Worm (Caenorhabditis elegans) whole organism, late embryonic: ENCODE results near the gene ets-5.
A peak's percentile ranks its signal among the peaks of the same experiment; 100 is the strongest.

Source experiments
- C08G9.2 ChIP-seq: sonication (generic microtip); optimal IDR thresholded peaks from 2 replicates; lab custom pipeline; 2016; ENCODE audit warnings: mild to moderate bottlenecking, missing genetic modification characterization, moderate library complexity, missing compliant biosample characterization
- C38D4.7 ChIP-seq: fragments of 200-800 bp; sonication (Bioruptor generic); optimal IDR thresholded peaks from 2 replicates; lab custom pipeline; 2018; ENCODE audit warnings: mild to moderate bottlenecking, missing genetic modification characterization, moderate library complexity, missing compliant biosample characterization
- F13H6.1 ChIP-seq: sonication (generic microtip); optimal IDR thresholded peaks from 2 replicates; lab custom pipeline; 2016; ENCODE audit warnings: missing genetic modification characterization, missing compliant biosample characterization
- K02D7.2 ChIP-seq: sonication (generic microtip); optimal IDR thresholded peaks from 2 replicates; lab custom pipeline; 2017; ENCODE audit warnings: mild to moderate bottlenecking, missing genetic modification characterization, missing compliant biosample characterization
- Y22D7AL.16 ChIP-seq: sonication (generic microtip); optimal IDR thresholded peaks from 2 replicates; lab custom pipeline; 2016; ENCODE audit warnings: missing genetic modification characterization, missing compliant biosample characterization
- ceh-19 ChIP-seq: fragments of 200-800 bp; sonication (Bioruptor generic); optimal IDR thresholded peaks from 2 replicates; lab custom pipeline; 2018; ENCODE audit warnings: mild to moderate bottlenecking, missing genetic modification characterization, missing compliant biosample characterization
- ceh-24 ChIP-seq: sonication (generic microtip); optimal IDR thresholded peaks from 2 replicates; lab custom pipeline; 2016; ENCODE audit warnings: mild to moderate bottlenecking, missing genetic modification characterization, missing compliant biosample characterization
- ceh-34 ChIP-seq: sonication (generic microtip); optimal IDR thresholded peaks from 2 replicates; lab custom pipeline; 2016; ENCODE audit warnings: mild to moderate bottlenecking, missing genetic modification characterization, missing compliant biosample characterization
- ceh-48 ChIP-seq: sonication (generic microtip); optimal IDR thresholded peaks from 2 replicates; lab custom pipeline; 2016; ENCODE audit warnings: missing genetic modification characterization, inconsistent platforms, missing compliant biosample characterization
- ceh-6 ChIP-seq: fragments of 200-800 bp; sonication (Bioruptor generic); optimal IDR thresholded peaks from 2 replicates; lab custom pipeline; 2018; ENCODE audit warnings: mild to moderate bottlenecking, missing genetic modification characterization, missing compliant biosample characterization
- ceh-9 ChIP-seq: sonication (generic microtip); optimal IDR thresholded peaks from 2 replicates; lab custom pipeline; 2016; ENCODE audit warnings: mild to moderate bottlenecking, missing genetic modification characterization, inconsistent platforms, missing compliant biosample characterization
- che-1 ChIP-seq: sonication (generic microtip); optimal IDR thresholded peaks from 2 replicates; lab custom pipeline; 2016; ENCODE audit warnings: mild to moderate bottlenecking, missing genetic modification characterization, missing compliant biosample characterization
- dmd-4 ChIP-seq: sonication (generic microtip); optimal IDR thresholded peaks from 2 replicates; lab custom pipeline; 2016; ENCODE audit warnings: borderline replicate concordance, missing genetic modification characterization, missing compliant biosample characterization
- elt-2 ChIP-seq: sonication (generic microtip); optimal IDR thresholded peaks from 2 replicates; lab custom pipeline; 2016; ENCODE audit warnings: missing genetic modification reagents, missing genetic modification characterization, missing compliant biosample characterization
- elt-4 ChIP-seq: sonication (generic microtip); optimal IDR thresholded peaks from 2 replicates; lab custom pipeline; 2016; ENCODE audit warnings: missing genetic modification characterization, missing compliant biosample characterization
- ets-4 ChIP-seq: sonication (generic microtip); optimal IDR thresholded peaks from 2 replicates; lab custom pipeline; 2016; ENCODE audit warnings: missing genetic modification characterization, missing compliant biosample characterization
- eyg-1 ChIP-seq: sonication (generic microtip); optimal IDR thresholded peaks from 2 replicates; lab custom pipeline; 2016; ENCODE audit warnings: missing genotype, missing genetic modification characterization, missing compliant biosample characterization
- fax-1 ChIP-seq: sonication (generic microtip); optimal IDR thresholded peaks from 2 replicates; lab custom pipeline; 2016; ENCODE audit warnings: missing genotype, missing genetic modification characterization, missing compliant biosample characterization
- fkh-6 ChIP-seq: sonication (generic microtip); optimal IDR thresholded peaks from 2 replicates; lab custom pipeline; 2016; ENCODE audit warnings: missing genetic modification characterization, missing compliant biosample characterization
- gmeb-2 ChIP-seq: sonication (generic microtip); optimal IDR thresholded peaks from 2 replicates; lab custom pipeline; 2016; ENCODE audit warnings: missing genetic modification characterization, inconsistent platforms, missing compliant biosample characterization
- hlh-13 ChIP-seq: fragments of 200-800 bp; sonication (Bioruptor generic); optimal IDR thresholded peaks from 2 replicates; lab custom pipeline; 2018; ENCODE audit warnings: mild to moderate bottlenecking, missing genetic modification characterization, missing compliant biosample characterization
- hlh-6 ChIP-seq: sonication (generic microtip); optimal IDR thresholded peaks from 2 replicates; lab custom pipeline; 2016; ENCODE audit warnings: missing genotype, missing genetic modification characterization, missing compliant biosample characterization
- hlh-8 ChIP-seq: sonication (generic microtip); optimal IDR thresholded peaks from 2 replicates; lab custom pipeline; 2016; ENCODE audit warnings: missing genotype, missing genetic modification characterization, missing compliant biosample characterization
- lim-6 ChIP-seq: sonication (generic microtip); optimal IDR thresholded peaks from 2 replicates; lab custom pipeline; 2016; ENCODE audit warnings: missing genetic modification characterization, missing compliant biosample characterization
- lin-11 ChIP-seq: fragments of 200-800 bp; sonication (Bioruptor generic); optimal IDR thresholded peaks from 2 replicates; lab custom pipeline; 2018; ENCODE audit warnings: mild to moderate bottlenecking, missing genetic modification characterization, missing compliant biosample characterization
- madf-2 ChIP-seq: sonication (generic microtip); optimal IDR thresholded peaks from 2 replicates; lab custom pipeline; 2017; ENCODE audit warnings: missing genetic modification characterization, missing compliant biosample characterization
- mec-3 ChIP-seq: sonication (generic microtip); optimal IDR thresholded peaks from 2 replicates; lab custom pipeline; 2016; ENCODE audit warnings: borderline replicate concordance, missing genetic modification characterization, missing compliant biosample characterization
- npax-4 ChIP-seq: sonication (generic microtip); optimal IDR thresholded peaks from 2 replicates; lab custom pipeline; 2016; ENCODE audit warnings: missing genetic modification characterization, missing compliant biosample characterization
- odd-2 ChIP-seq: sonication (generic microtip); optimal IDR thresholded peaks from 2 replicates; lab custom pipeline; 2017; ENCODE audit warnings: antibody characterized with exemption, mild to moderate bottlenecking, missing genetic modification characterization, missing compliant biosample characterization
- pag-3 ChIP-seq: sonication (generic microtip); optimal IDR thresholded peaks from 2 replicates; lab custom pipeline; 2016; ENCODE audit warnings: missing compliant biosample characterization, missing genetic modification characterization, borderline replicate concordance
- pat-9 ChIP-seq: fragments of 200-800 bp; sonication (Bioruptor generic); optimal IDR thresholded peaks from 2 replicates; lab custom pipeline; 2018; ENCODE audit warnings: mild to moderate bottlenecking, missing genetic modification characterization, moderate library complexity, missing compliant biosample characterization
- pha-4 ChIP-seq: fragments of 150-350 bp; optimal IDR thresholded peaks from 2 replicates; lab custom pipeline; 2018; ENCODE audit warnings: missing biosample characterization, missing genetic modification reagents, missing genetic modification characterization
- pqm-1 ChIP-seq: sonication (generic microtip); optimal IDR thresholded peaks from 2 replicates; lab custom pipeline; 2016; ENCODE audit warnings: missing genetic modification characterization, missing compliant biosample characterization
- pros-1 ChIP-seq: fragments of 150-350 bp; optimal IDR thresholded peaks from 2 replicates; lab custom pipeline; 2014; ENCODE audit warnings: missing biosample characterization, missing genetic modification reagents, missing genetic modification characterization
- ref-2 ChIP-seq: sonication (generic microtip); optimal IDR thresholded peaks from 2 replicates; lab custom pipeline; 2016; ENCODE audit warnings: missing genetic modification characterization, missing compliant biosample characterization
- rnt-1 ChIP-seq: sonication (generic microtip); optimal IDR thresholded peaks from 2 replicates; lab custom pipeline; 2016; ENCODE audit warnings: missing genetic modification characterization, missing compliant biosample characterization
- sdc-2 ChIP-seq: sonication (generic microtip); optimal IDR thresholded peaks from 2 replicates; lab custom pipeline; 2016; ENCODE audit warnings: missing genotype, missing genetic modification characterization, missing compliant biosample characterization
- sox-2 ChIP-seq: fragments of 200-800 bp; sonication (Bioruptor generic); IDR thresholded peaks from 2 replicates; pipeline ENCODE4 v1.3.6; 2022; ENCODE audit warnings: missing genetic modification reagents, missing genetic modification characterization, missing compliant biosample characterization
- sox-4 ChIP-seq: sonication (generic microtip); optimal IDR thresholded peaks from 2 replicates; lab custom pipeline; 2017; ENCODE audit warnings: mild to moderate bottlenecking, missing genetic modification characterization, inconsistent platforms, missing compliant biosample characterization
- tbx-2 ChIP-seq: sonication (generic microtip); optimal IDR thresholded peaks from 2 replicates; lab custom pipeline; 2016; ENCODE audit warnings: missing genetic modification characterization, missing compliant biosample characterization
- tbx-7 ChIP-seq: sonication (generic microtip); optimal IDR thresholded peaks from 2 replicates; lab custom pipeline; 2016; ENCODE audit warnings: missing genotype, missing genetic modification characterization, missing compliant biosample characterization
- ttx-3 ChIP-seq: sonication (generic microtip); optimal IDR thresholded peaks from 2 replicates; lab custom pipeline; 2016; ENCODE audit warnings: missing genetic modification reagents, missing genetic modification characterization, missing compliant biosample characterization
- unc-3 ChIP-seq, 2 experiments: fragments of 200-800 bp in 1 of 2; sonication (Bioruptor generic) in 1 of 2; sonication (generic microtip) in 1 of 2; conservative IDR thresholded peaks in 1 of 2; optimal IDR thresholded peaks in 1 of 2; 2 replicates each; pipeline versions ENCODE4 v1.3.6 to Lab custom; 2016 to 2022; ENCODE audit warnings: missing compliant biosample characterization in 2 of 2, missing genetic modification characterization in 2 of 2, missing genetic modification reagents in 1 of 2
- unc-42 ChIP-seq: sonication (generic microtip); optimal IDR thresholded peaks from 2 replicates; lab custom pipeline; 2016; ENCODE audit warnings: missing genotype, missing genetic modification characterization, missing compliant biosample characterization
- zip-5 ChIP-seq: sonication (generic microtip); optimal IDR thresholded peaks from 2 replicates; lab custom pipeline; 2016; ENCODE audit warnings: missing genetic modification characterization, missing compliant biosample characterization
- ztf-16 ChIP-seq: sonication (generic microtip); optimal IDR thresholded peaks from 2 replicates; lab custom pipeline; 2017; ENCODE audit warnings: missing genetic modification characterization, missing compliant biosample characterization

ets-5 gene

ce11 chrX:5059163-5059562, 25.2 kb downstream of the ets-5 start, which contains the start of gene C24H10.4:
Gene C24H10.4, minus strand, starts transcription at chrX:5059263.
- TF ChIP-seq unc-3 (GFP tag; conservative IDR thresholded peaks at IDR 0.05; lab: Robert Waterston, UW) (no peak), unc-3 (tag; optimal IDR thresholded peaks at IDR 0.05; lab: Kevin White, UChicago) (no peak), eyg-1 (tag; lab: Kevin White, UChicago) (no peak), ceh-48 (no peak), ceh-9 (tag; lab: Kevin White, UChicago) (no peak), odd-2 (no peak), ceh-24 (no peak), pat-9 (tag; lab: Kevin White, UChicago) (no peak), ets-4 (no peak), pha-4 (tag; lab: Kevin White, UChicago) (no peak), rnt-1 (tag; lab: Kevin White, UChicago) (no peak), tbx-7 (tag; lab: Kevin White, UChicago) (no peak), pqm-1 (tag; lab: Kevin White, UChicago) (no peak), lin-11 (tag; lab: Kevin White, UChicago) (no peak), pros-1 (tag; lab: Kevin White, UChicago) (no peak), ref-2 (no peak), sox-2 (GFP tag; lab: Robert Waterston, UW) (no peak), elt-2 (tag; lab: Kevin White, UChicago) (no peak), sox-4 (tag; lab: Kevin White, UChicago) (no peak), zip-5 (tag; lab: Kevin White, UChicago) (no peak), dmd-4 (tag; lab: Kevin White, UChicago) (no peak)
- TF ChIP-seq, all 69 proteins: peak for 0

- TF ChIP-seq pqm-1 (tag; lab: Kevin White, UChicago) (peak; percentile 87), C38D4.7 (GFP tag; lab: Kevin White, UChicago) (peak; percentile 34), pat-9 (tag; lab: Kevin White, UChicago) (peak; percentile 77), ref-2 (peak; percentile 56), Y22D7AL.16 (tag; lab: Kevin White, UChicago) (peak; percentile 92), pag-3 (tag; lab: Kevin White, UChicago) (peak; percentile 83), gmeb-2 (peak; percentile 66), madf-2 (peak; percentile 95), ceh-19 (GFP tag; lab: Kevin White, UChicago) (peak; percentile 73), che-1 (tag; lab: Kevin White, UChicago) (peak; percentile 79), tbx-2 (tag; lab: Kevin White, UChicago) (peak; percentile 93), elt-2 (tag; lab: Kevin White, UChicago) (peak; percentile 29), mec-3 (tag; lab: Kevin White, UChicago) (peak; percentile 28), ttx-3 (peak; percentile 15), elt-4 (peak; percentile 80), hlh-6 (tag; lab: Kevin White, UChicago) (peak; percentile 84), C08G9.2 (peak; percentile 39), npax-4 (tag; lab: Kevin White, UChicago) (peak; percentile 31), ztf-16 (tag; lab: Kevin White, UChicago) (peak; percentile 1), fax-1 (tag; lab: Kevin White, UChicago) (peak; percentile 56), ceh-34 (tag; lab: Kevin White, UChicago) (peak; percentile 25), unc-42 (peak; percentile 18), sox-4 (tag; lab: Kevin White, UChicago) (peak; percentile 76), fkh-6 (tag; lab: Kevin White, UChicago) (peak; percentile 84), K02D7.2 (peak; percentile 74), hlh-8 (tag; lab: Kevin White, UChicago) (peak; percentile 79), eyg-1 (tag; lab: Kevin White, UChicago) (peak; percentile 37), lin-11 (tag; lab: Kevin White, UChicago) (peak; percentile 79), ceh-6 (GFP tag; lab: Kevin White, UChicago) (peak; percentile 59), F13H6.1 (peak; percentile 66), ets-4 (peak; percentile 34), lim-6 (peak; percentile 68), hlh-13 (peak; percentile 89), sdc-2 (tag; lab: Kevin White, UChicago) (peak; percentile 38)
- TF ChIP-seq, all 69 proteins: peak for 34; not testable (repeated sequence) for 35
Measured at ce11 chrX:5056199-5056598, 28.1 kb downstream of the ets-5 start.
